Fruit fly (Drosophila melanogaster): ENCODE results near the gene CG13458.

Gene CG13458

DNA sequence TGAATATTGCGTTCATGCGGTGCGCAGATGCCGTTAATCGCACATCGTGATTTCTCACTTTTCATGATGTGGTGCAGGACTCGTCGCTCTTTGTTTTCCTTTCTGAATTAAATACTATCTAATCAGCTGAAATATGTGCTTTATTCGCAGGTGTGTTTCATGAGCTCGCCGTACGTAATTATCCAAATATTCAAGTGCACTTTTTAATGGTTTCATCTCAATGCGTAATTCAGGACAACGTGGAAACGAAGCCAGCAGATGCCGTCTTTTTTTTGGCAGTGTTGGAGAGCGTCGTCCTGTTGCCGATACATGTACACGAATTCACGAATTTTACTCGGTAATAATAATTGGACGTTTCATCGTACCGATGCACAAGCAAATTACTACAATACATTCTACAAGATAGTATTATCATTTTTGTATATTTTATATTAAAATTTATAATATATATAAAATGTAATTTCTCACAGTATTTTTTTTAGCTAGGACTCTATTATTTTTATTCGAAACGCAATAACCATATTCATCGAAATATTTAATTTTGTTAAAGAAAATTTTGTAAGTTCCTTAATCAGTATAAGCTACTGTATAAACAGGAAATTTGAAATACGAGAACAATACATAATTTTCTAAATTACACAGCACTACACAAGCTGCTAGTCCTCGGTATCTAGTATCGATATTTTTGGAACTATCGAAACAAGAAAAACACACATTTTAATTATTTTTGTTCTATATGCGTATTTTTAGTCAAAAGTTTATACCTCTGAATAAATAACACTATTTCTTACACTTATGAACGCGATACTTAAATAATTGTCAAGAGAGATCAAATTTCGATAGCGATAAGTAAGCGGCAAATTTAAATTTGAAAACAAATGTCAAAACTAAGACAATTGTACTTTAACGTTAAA lies 23.6 kb downstream of the CG13458 start, which contains the start of gene CG12316 (continued):
- peak; percentile 71 for TF ChIP-seq Ptx1 (GFP tag; IDR thresholded peaks at IDR 0.05)
- peak; percentile 4 for TF ChIP-seq CG7745 (tag; optimal IDR thresholded peaks at IDR 0.05)
- peak in 1 of 3 experiments; percentile 96 for TF ChIP-seq lola (GFP tag; optimal IDR thresholded peaks at IDR 0.05)
- TF ChIP-seq CG31365 (tag; optimal IDR thresholded peaks at IDR 0.05) = peak; percentile 85
- TF ChIP-seq CG8359 (GFP tag; optimal IDR thresholded peaks at IDR 0.05; ENCODE audit: borderline replicate concordance) = peak; percentile 84
- no peak for TF ChIP-seq CG42726 (GFP tag; IDR thresholded peaks at IDR 0.05; ENCODE audit: partially characterized antibody)
- TF ChIP-seq CG32772 (GFP tag; IDR thresholded peaks at IDR 0.05) = no peak; the same call in none of the 2 replicates
- peak; percentile 90 for TF ChIP-seq ac (GFP tag; optimal IDR thresholded peaks at IDR 0.05)
- peak; percentile 72 for TF ChIP-seq Nf-YA (GFP tag; IDR thresholded peaks at IDR 0.05)
- TF ChIP-seq Ets97D (GFP tag; optimal IDR thresholded peaks at IDR 0.05) = peak; percentile 70
- TF ChIP-seq so (GFP tag; IDR thresholded peaks at IDR 0.05) = peak; percentile 85
- peak; percentile 91 for TF ChIP-seq CG16863 (GFP tag; optimal IDR thresholded peaks at IDR 0.05)
- peak; percentile 89 for TF ChIP-seq zen (tag; optimal IDR thresholded peaks at IDR 0.05)
- peak; percentile 76 for TF ChIP-seq Dp (GFP tag; optimal IDR thresholded peaks at IDR 0.05)
- TF ChIP-seq CG10321 (GFP tag; IDR thresholded peaks at IDR 0.05) = no peak
- peak; percentile 87 for TF ChIP-seq CG12744 (GFP tag; optimal IDR thresholded peaks at IDR 0.05)
- TF ChIP-seq sug (tag; optimal IDR thresholded peaks at IDR 0.05) = peak; percentile 91
- peak; percentile 89 for TF ChIP-seq disco-r (GFP tag; optimal IDR thresholded peaks at IDR 0.05)
- peak; percentile 92 for TF ChIP-seq gsb-n (tag; optimal IDR thresholded peaks at IDR 0.05)
- peak; percentile 89 for TF ChIP-seq Optix (GFP tag; IDR thresholded peaks at IDR 0.05)
- TF ChIP-seq dmrt99B (tag; optimal IDR thresholded peaks at IDR 0.05) = peak; percentile 91
- peak; percentile 87 for TF ChIP-seq Neu2 (GFP tag; optimal IDR thresholded peaks at IDR 0.05; ENCODE audit: borderline replicate concordance)
- TF ChIP-seq slbo (GFP tag; IDR thresholded peaks at IDR 0.05) = peak; percentile 71
- TF ChIP-seq Fer3 (tag; optimal IDR thresholded peaks at IDR 0.05) = peak; percentile 89
- peak; percentile 96 for TF ChIP-seq Fer1 (GFP tag; optimal IDR thresholded peaks at IDR 0.05)
- TF ChIP-seq CG10431 (GFP tag; optimal IDR thresholded peaks at IDR 0.05) = peak; percentile 79
- peak; percentile 71 for TF ChIP-seq sens-2 (GFP tag; IDR thresholded peaks at IDR 0.05)
- peak; percentile 23 for TF ChIP-seq D (optimal IDR thresholded peaks at IDR 0.05)
- TF ChIP-seq D (GFP tag; optimal IDR thresholded peaks at IDR 0.05) = peak; percentile 93
- TF ChIP-seq dati (GFP tag; IDR thresholded peaks at IDR 0.05) = peak; percentile 55
- TF ChIP-seq CG4854 (GFP tag; optimal IDR thresholded peaks at IDR 0.05) = peak; percentile 86
- TF ChIP-seq CG12071 (GFP tag; optimal IDR thresholded peaks at IDR 0.05) = peak; percentile 94
- peak; percentile 88 for TF ChIP-seq ara (GFP tag; IDR thresholded peaks at IDR 0.05)
- TF ChIP-seq CG10565 (GFP tag; optimal IDR thresholded peaks at IDR 0.05) = peak; percentile 78
- peak; percentile 93 for TF ChIP-seq ci (GFP tag; IDR thresholded peaks at IDR 0.05)
- peak; percentile 90 for TF ChIP-seq NfI (GFP tag; optimal IDR thresholded peaks at IDR 0.05)
- TF ChIP-seq CG30020 (tag; optimal IDR thresholded peaks at IDR 0.05) = peak; percentile 77
- TF ChIP-seq CG2202 (tag; optimal IDR thresholded peaks at IDR 0.05) = peak; percentile 92
- peak; percentile 49 for TF ChIP-seq CG13123 (GFP tag; optimal IDR thresholded peaks at IDR 0.05)
- peak; percentile 47; the same call in 1 of the 3 replicates for TF ChIP-seq Aef1 (GFP tag; IDR thresholded peaks at IDR 0.05)
- peak; percentile 77 for TF ChIP-seq CG3995 (GFP tag; optimal IDR thresholded peaks at IDR 0.05)
- TF ChIP-seq CTCF (GFP tag; optimal IDR thresholded peaks at IDR 0.05) = no peak
- TF ChIP-seq CG1024 (GFP tag; IDR thresholded peaks at IDR 0.05) = peak; percentile 82
- no peak for TF ChIP-seq crol (GFP tag; IDR thresholded peaks at IDR 0.05)
- TF ChIP-seq pho (GFP tag; optimal IDR thresholded peaks at IDR 0.05) = peak; percentile 92
- TF ChIP-seq Hand (GFP tag; optimal IDR thresholded peaks at IDR 0.05) = peak; percentile 91
- TF ChIP-seq CG8290 (GFP tag; optimal IDR thresholded peaks at IDR 0.05) = peak; percentile 80
- peak in 1 of 2 experiments; percentile 85 for TF ChIP-seq CG8290 (tag; optimal IDR thresholded peaks at IDR 0.05)
- TF ChIP-seq trem (tag; optimal IDR thresholded peaks at IDR 0.05) = peak; percentile 91
- peak; percentile 90 for TF ChIP-seq salm (tag; optimal IDR thresholded peaks at IDR 0.05)

All from whole organism, embryonic.